Worm (Caenorhabditis elegans) whole organism, L1 larva: ENCODE measurements around the gene pqn-83.

Experiments
- aly-2 ChIP-seq: fragments of 150-350 bp; optimal IDR thresholded peaks from 2 replicates; lab custom pipeline; 2014; ENCODE audit warnings: missing biosample characterization, missing genetic modification characterization
- blmp-1 ChIP-seq: fragments of 150-350 bp; optimal IDR thresholded peaks from 2 replicates; lab custom pipeline; 2014; ENCODE audit warnings: missing biosample characterization, missing genetic modification characterization
- lin-13 ChIP-seq: fragments of 150-350 bp; optimal IDR thresholded peaks from 2 replicates; lab custom pipeline; 2014; ENCODE audit warnings: missing biosample characterization, missing genetic modification reagents, missing genetic modification characterization
- mdl-1 ChIP-seq, 2 experiments: fragments of 150-350 bp; optimal IDR thresholded peaks; 2 replicates each; lab custom pipeline; 2014 to 2017; ENCODE audit warnings: missing biosample characterization in 2 of 2, missing genetic modification characterization in 2 of 2, inconsistent platforms in 1 of 2
- unc-62 ChIP-seq: fragments of 150-350 bp; optimal IDR thresholded peaks from 2 replicates; lab custom pipeline; 2014; ENCODE audit warnings: missing biosample characterization, missing genetic modification reagents, missing genetic modification characterization
- vab-15 ChIP-seq: sonication (generic microtip); optimal IDR thresholded peaks from 2 replicates; lab custom pipeline; 2017; ENCODE audit warnings: missing genotype, mild to moderate bottlenecking, missing genetic modification characterization, missing compliant biosample characterization
- zip-4 ChIP-seq: fragments of 200-800 bp; sonication (Bioruptor generic); optimal IDR thresholded peaks from 2 replicates; lab custom pipeline; 2018; ENCODE audit warnings: mild to moderate bottlenecking, missing genetic modification characterization, moderate library complexity, missing compliant biosample characterization
- ztf-4 ChIP-seq: fragments of 150-350 bp; optimal IDR thresholded peaks from 2 replicates; lab custom pipeline; 2014; ENCODE audit warnings: missing biosample characterization, missing genetic modification characterization

ce11 chrIII:13039739-13040138, 59.5 kb downstream of the pqn-83 start, which contains the start of gene F54F12.2:
- TF ChIP-seq aly-2 (tag; lab: Kevin White, UChicago) = no peak
- TF ChIP-seq mdl-1 (tag; optimal IDR thresholded peaks at IDR 0.05; lab: Kevin White, UChicago) = no peak
- TF ChIP-seq vab-15 (tag; lab: Kevin White, UChicago) = no peak
- TF ChIP-seq blmp-1 (tag; lab: Kevin White, UChicago) = no peak
- TF ChIP-seq unc-62 = no peak
- no peak for TF ChIP-seq zip-4 (GFP tag; lab: Kevin White, UChicago)
- TF ChIP-seq lin-13 (GFP tag; lab: Kevin White, UChicago) = no peak
- no peak for TF ChIP-seq ztf-4
